Worm (Caenorhabditis elegans) whole organism, L4 larva: ENCODE data around the gene rab-6.2.

Experiments used
- D1046.2 ChIP-seq: fragments of 200-800 bp; sonication (Bioruptor generic); IDR thresholded peaks from 2 replicates; pipeline ENCODE4 v1.3.6; 2022; ENCODE audit warnings: missing genetic modification characterization, missing compliant biosample characterization
- F44E2.7 ChIP-seq: fragments of 200-800 bp; sonication (Bioruptor generic); IDR thresholded peaks from 2 replicates; pipeline ENCODE4 v2.1.2; 2022; ENCODE audit warnings: missing genetic modification characterization, missing compliant biosample characterization
- Y48G9A.11 ChIP-seq: fragments of 200-800 bp; sonication (Bioruptor generic); IDR thresholded peaks from 2 replicates; pipeline ENCODE4 v1.3.6; 2022; ENCODE audit warnings: missing genetic modification reagents, missing genetic modification characterization, missing compliant biosample characterization
- Y5F2A.4 ChIP-seq: fragments of 200-800 bp; sonication (Bioruptor generic); optimal IDR thresholded peaks from 2 replicates; lab custom pipeline; 2018; ENCODE audit warnings: mild to moderate bottlenecking, missing genetic modification characterization, missing compliant biosample characterization
- Y75B8A.6 ChIP-seq: fragments of 200-800 bp; sonication (Bioruptor generic); IDR thresholded peaks from 2 replicates; pipeline ENCODE4 v1.3.6; 2022; ENCODE audit warnings: missing genetic modification reagents, missing genetic modification characterization, missing compliant biosample characterization
- aha-1 ChIP-seq: fragments of 150-350 bp; peaks from one replicate; lab custom pipeline; 2014; ENCODE audit warnings: missing biosample characterization, missing genetic modification characterization
- aly-2 ChIP-seq: sonication (generic microtip); optimal IDR thresholded peaks from 2 replicates; lab custom pipeline; 2018; ENCODE audit warnings: missing biosample characterization, missing genetic modification characterization
- ceh-44 ChIP-seq: fragments of 200-800 bp; sonication (Bioruptor generic); IDR thresholded peaks from 2 replicates; pipeline ENCODE4 v1.3.6; 2022; ENCODE audit warnings: missing genetic modification reagents, missing genetic modification characterization, missing compliant biosample characterization
- ceh-62 ChIP-seq: sonication (generic microtip); optimal IDR thresholded peaks from 2 replicates; lab custom pipeline; 2017; ENCODE audit warnings: missing biosample characterization, missing genetic modification characterization
- daf-16 ChIP-seq, 3 experiments: sonication (generic microtip); optimal IDR thresholded peaks; 2 replicates each; lab custom pipeline; 2016 to 2017; ENCODE audit warnings: missing genetic modification characterization in 3 of 3, missing genetic modification reagents in 3 of 3, mild to moderate bottlenecking in 2 of 3, missing compliant biosample characterization in 2 of 3, missing biosample characterization in 1 of 3, moderate library complexity in 1 of 3
- dmd-6 ChIP-seq: fragments of 200-800 bp; sonication (Bioruptor generic); IDR thresholded peaks from 2 replicates; pipeline ENCODE4 v1.3.6; 2022; ENCODE audit warnings: missing genetic modification reagents, missing genetic modification characterization, missing compliant biosample characterization
- dpl-1 ChIP-seq: fragments of 150-350 bp; optimal IDR thresholded peaks from 2 replicates; lab custom pipeline; 2014; ENCODE audit warnings: missing biosample characterization, missing genetic modification reagents, missing genetic modification characterization
- egl-27 ChIP-seq: sonication (generic microtip); optimal IDR thresholded peaks from 3 replicates; lab custom pipeline; 2017; ENCODE audit warnings: missing biosample characterization, missing genetic modification reagents, missing genetic modification characterization
- fkh-10 ChIP-seq: fragments of 150-350 bp; optimal IDR thresholded peaks from 2 replicates; lab custom pipeline; 2014; ENCODE audit warnings: missing biosample characterization, missing genetic modification reagents, missing genetic modification characterization
- hif-1 ChIP-seq, 2 experiments: sonication (generic microtip); optimal IDR thresholded peaks; 2 replicates each; lab custom pipeline; 2016 to 2017; ENCODE audit warnings: missing compliant biosample characterization in 2 of 2, missing genetic modification characterization in 2 of 2, missing genetic modification reagents in 2 of 2, missing genotype in 2 of 2, mild to moderate bottlenecking in 1 of 2
- hlh-11 ChIP-seq: fragments of 200-800 bp; sonication (Bioruptor generic); optimal IDR thresholded peaks from 2 replicates; lab custom pipeline; 2018; ENCODE audit warnings: mild to moderate bottlenecking, missing genetic modification characterization, missing compliant biosample characterization
- hlh-30 ChIP-seq: sonication (generic microtip); optimal IDR thresholded peaks from 2 replicates; lab custom pipeline; 2017; ENCODE audit warnings: antibody characterized with exemption, mild to moderate bottlenecking, missing genetic modification characterization, missing compliant biosample characterization; ENCODE audit not compliant: insufficient read depth
- jun-1 ChIP-seq: fragments of 150-350 bp; optimal IDR thresholded peaks from 2 replicates; lab custom pipeline; 2014; ENCODE audit warnings: missing biosample characterization, missing genetic modification reagents, missing genetic modification characterization
- lim-7 ChIP-seq: fragments of 200-800 bp; sonication (Bioruptor generic); IDR thresholded peaks from 2 replicates; pipeline ENCODE4 v1.3.6; 2022; ENCODE audit warnings: missing genetic modification characterization, missing compliant biosample characterization
- lin-13 ChIP-seq: fragments of 150-350 bp; optimal IDR thresholded peaks from 2 replicates; lab custom pipeline; 2014; ENCODE audit warnings: missing biosample characterization, missing genetic modification reagents, missing genetic modification characterization
- lin-38 ChIP-seq: fragments of 200-800 bp; sonication (Bioruptor generic); IDR thresholded peaks from 2 replicates; pipeline ENCODE4 v1.3.6; 2022; ENCODE audit warnings: missing genetic modification reagents, missing genetic modification characterization, missing compliant biosample characterization
- lin-39 ChIP-seq: fragments of 150-350 bp; optimal IDR thresholded peaks from 2 replicates; lab custom pipeline; 2014; ENCODE audit warnings: missing biosample characterization, missing genetic modification reagents, missing genetic modification characterization
- madf-9 ChIP-seq: fragments of 200-800 bp; sonication (Bioruptor generic); conservative IDR thresholded peaks from 2 replicates; pipeline ENCODE4 v1.3.6; 2022; ENCODE audit warnings: missing genetic modification reagents, missing genetic modification characterization, missing compliant biosample characterization
- mdl-1 ChIP-seq, 2 experiments: fragments of 150-350 bp in 1 of 2; sonication (generic microtip) in 1 of 2; optimal IDR thresholded peaks; 2 replicates each; lab custom pipeline; 2014 to 2017; ENCODE audit warnings: missing biosample characterization in 2 of 2, missing genetic modification characterization in 2 of 2
- mdt-29 ChIP-seq: fragments of 200-800 bp; sonication (Bioruptor generic); IDR thresholded peaks from 2 replicates; pipeline ENCODE4 v1.3.6; 2022; ENCODE audit warnings: missing genetic modification reagents, missing genetic modification characterization, missing compliant biosample characterization
- mep-1 ChIP-seq: fragments of 150-350 bp; sonication (generic microtip); optimal IDR thresholded peaks from 3 replicates; lab custom pipeline; 2014; ENCODE audit warnings: missing biosample characterization, missing genetic modification characterization
- mes-2 ChIP-seq: sonication (generic microtip); optimal IDR thresholded peaks from 2 replicates; lab custom pipeline; 2016; ENCODE audit warnings: missing genotype, mild to moderate bottlenecking, missing genetic modification characterization, missing compliant biosample characterization; ENCODE audit not compliant: poor library complexity, severe bottlenecking
- mxl-2 ChIP-seq: fragments of 200-800 bp; sonication (Bioruptor generic); conservative IDR thresholded peaks from 2 replicates; pipeline ENCODE4 v1.3.6; 2022; ENCODE audit warnings: missing genetic modification reagents, missing genetic modification characterization, missing compliant biosample characterization
- mxl-3 ChIP-seq: fragments of 200-800 bp; sonication (Bioruptor generic); optimal IDR thresholded peaks from 2 replicates; lab custom pipeline; 2018; ENCODE audit warnings: mild to moderate bottlenecking, missing genetic modification characterization, missing compliant biosample characterization
- nhr-25 ChIP-seq: sonication (generic microtip); optimal IDR thresholded peaks from 2 replicates; lab custom pipeline; 2017; ENCODE audit warnings: missing genetic modification characterization, mild to moderate bottlenecking, missing compliant biosample characterization, antibody characterized with exemption, moderate library complexity, borderline replicate concordance; ENCODE audit not compliant: insufficient read depth
- nhr-48 ChIP-seq: sonication (generic microtip); optimal IDR thresholded peaks from 2 replicates; lab custom pipeline; 2016; ENCODE audit warnings: mild to moderate bottlenecking, missing genetic modification characterization, missing compliant biosample characterization
- nhr-6 ChIP-seq: fragments of 150-350 bp; optimal IDR thresholded peaks from 2 replicates; lab custom pipeline; 2014; ENCODE audit warnings: missing biosample characterization, missing genetic modification characterization
- nhr-76 ChIP-seq: fragments of 150-350 bp; optimal IDR thresholded peaks from 2 replicates; lab custom pipeline; 2014; ENCODE audit warnings: missing biosample characterization, missing genetic modification characterization
- pha-4 ChIP-seq, 2 experiments: fragments of 150-350 bp in 1 of 2; fragments of 200-800 bp in 1 of 2; sonication (Bioruptor generic) in 1 of 2; IDR thresholded peaks in 1 of 2; optimal IDR thresholded peaks in 1 of 2; 2 replicates each; pipeline versions ENCODE4 v1.3.6 to Lab custom; 2014 to 2022; ENCODE audit warnings: missing genetic modification characterization in 2 of 2, missing genetic modification reagents in 2 of 2, missing biosample characterization in 1 of 2, missing compliant biosample characterization in 1 of 2
- pqm-1 ChIP-seq: sonication (generic microtip); optimal IDR thresholded peaks from 2 replicates; lab custom pipeline; 2017; ENCODE audit warnings: missing biosample characterization, missing genetic modification characterization
- set-16 ChIP-seq: fragments of 200-800 bp; sonication (Bioruptor generic); IDR thresholded peaks from 2 replicates; pipeline ENCODE4 v1.3.6; 2022; ENCODE audit warnings: missing genetic modification reagents, missing genetic modification characterization, missing compliant biosample characterization
- snpc-1.2 ChIP-seq: fragments of 200-800 bp; sonication (Bioruptor generic); IDR thresholded peaks from 2 replicates; pipeline ENCODE4 v1.3.6; 2022; ENCODE audit warnings: missing genetic modification reagents, missing genetic modification characterization, missing compliant biosample characterization
- snpc-4 ChIP-seq: fragments of 150-350 bp; optimal IDR thresholded peaks from 2 replicates; lab custom pipeline; 2014; ENCODE audit warnings: missing biosample characterization, missing genetic modification characterization
- spr-1 ChIP-seq: sonication (generic microtip); optimal IDR thresholded peaks from 2 replicates; lab custom pipeline; 2016; ENCODE audit warnings: mild to moderate bottlenecking, missing genetic modification characterization, missing compliant biosample characterization
- spr-3 ChIP-seq: fragments of 200-800 bp; sonication (Bioruptor generic); optimal IDR thresholded peaks from 2 replicates; lab custom pipeline; 2018; ENCODE audit warnings: mild to moderate bottlenecking, missing genetic modification characterization, missing compliant biosample characterization
- tra-1 ChIP-seq: fragments of 200-800 bp; sonication (Bioruptor generic); IDR thresholded peaks from 2 replicates; pipeline ENCODE4 v1.3.6; 2022; ENCODE audit warnings: missing genetic modification reagents, missing genetic modification characterization, missing compliant biosample characterization
- unc-130 ChIP-seq: sonication (generic microtip); optimal IDR thresholded peaks from 2 replicates; lab custom pipeline; 2016; ENCODE audit warnings: missing genetic modification reagents, missing genetic modification characterization, missing compliant biosample characterization
- zag-1 ChIP-seq: fragments of 150-350 bp; optimal IDR thresholded peaks from 2 replicates; lab custom pipeline; 2014; ENCODE audit warnings: missing biosample characterization, missing genetic modification characterization
- zfp-2 ChIP-seq: sonication (generic microtip); optimal IDR thresholded peaks from 2 replicates; lab custom pipeline; 2016; ENCODE audit warnings: mild to moderate bottlenecking, missing genetic modification characterization, missing compliant biosample characterization
- zip-11 ChIP-seq: fragments of 200-800 bp; sonication (Bioruptor generic); IDR thresholded peaks from 2 replicates; pipeline ENCODE4 v1.3.6; 2022; ENCODE audit warnings: missing genetic modification characterization, missing compliant biosample characterization

The rab-6.2 gene

ce11 chrX:17184363-17184762 lies 37.9 kb upstream of the rab-6.2 start (continued):
- no peak for TF ChIP-seq lim-7
- TF ChIP-seq nhr-76 (tag; lab: Kevin White, UChicago), result no peak
- TF ChIP-seq nhr-48 (tag; lab: Kevin White, UChicago), result peak; percentile 51
- peak; percentile 12 for TF ChIP-seq jun-1 (tag; lab: Kevin White, UChicago)
- peak; percentile 75 for TF ChIP-seq mep-1 (tag; lab: Kevin White, UChicago)
- TF ChIP-seq Y48G9A.11 (GFP tag; lab: Robert Waterston, UW), result no peak
- no peak for TF ChIP-seq ceh-62 (tag; lab: Kevin White, UChicago)
- TF ChIP-seq snpc-1.2 (GFP tag; lab: Robert Waterston, UW), result no peak
- TF ChIP-seq mxl-3 (GFP tag; lab: Kevin White, UChicago), result peak; percentile 90
- TF ChIP-seq madf-9 (GFP tag; lab: Robert Waterston, UW), result no peak
- TF ChIP-seq lin-38 (GFP tag; lab: Robert Waterston, UW), result no peak
- TF ChIP-seq hif-1 (tag; optimal IDR thresholded peaks at IDR 0.05; lab: Kevin White, UChicago), result peak in 1 of 2 experiments; percentile 30
- TF ChIP-seq hlh-30 (tag; lab: Kevin White, UChicago), result peak; percentile 81
- no peak for TF ChIP-seq set-16
- TF ChIP-seq zag-1 (tag; lab: Kevin White, UChicago), result no peak
- no peak for TF ChIP-seq ceh-44 (GFP tag; lab: Robert Waterston, UW)
- no peak for TF ChIP-seq dpl-1 (GFP tag; lab: Kevin White, UChicago)
- TF ChIP-seq nhr-25 (tag; lab: Kevin White, UChicago), result peak; percentile 41
- TF ChIP-seq dmd-6, result peak; percentile 27; the same call in 1 of the 2 replicates

ce11 chrX:17185696-17186430 lies 36.4 kb upstream of the rab-6.2 start, which contains the start of gene sid-3:
Gene sid-3, plus strand, starts transcription at chrX:17186380.
- TF ChIP-seq mes-2 (tag; lab: Kevin White, UChicago) (peak; percentile 25), Y48G9A.11 (GFP tag; lab: Robert Waterston, UW) (no peak), spr-1 (tag; lab: Kevin White, UChicago) (no peak), F44E2.7 (GFP tag; lab: Robert Waterston, UW) (no peak), pqm-1 (tag; lab: Kevin White, UChicago) (peak; percentile 75), mxl-3 (GFP tag; lab: Kevin White, UChicago) (peak; percentile 23), zfp-2 (no peak), zip-11 (GFP tag; lab: Robert Waterston, UW) (no peak), nhr-6 (tag; lab: Kevin White, UChicago) (no peak), unc-130 (GFP tag; lab: Kevin White, UChicago) (no peak), snpc-4 (no peak), D1046.2 (GFP tag; lab: Robert Waterston, UW) (no peak), fkh-10 (no peak), snpc-1.2 (GFP tag; lab: Robert Waterston, UW) (no peak), egl-27 (no peak), lin-13 (no peak), hlh-11 (peak; percentile 55), ceh-62 (tag; lab: Kevin White, UChicago) (no peak), spr-3 (GFP tag; lab: Kevin White, UChicago) (no peak), lin-39 (tag; lab: Kevin White, UChicago) (no peak), daf-16 (GFP tag; optimal IDR thresholded peaks at IDR 0.05; lab: Kevin White, UChicago) (no peak), daf-16 (tag; optimal IDR thresholded peaks at IDR 0.05; lab: Kevin White, UChicago) (peak; percentile 51), pha-4 (GFP tag; IDR thresholded peaks at IDR 0.05; lab: Robert Waterston, UW) (no peak), pha-4 (tag; optimal IDR thresholded peaks at IDR 0.05; lab: Kevin White, UChicago) (no peak), aly-2 (tag; lab: Kevin White, UChicago) (no peak), Y5F2A.4 (GFP tag; lab: Kevin White, UChicago) (no peak), lim-7 (no peak), tra-1 (GFP tag; lab: Robert Waterston, UW) (peak; percentile 66; the same call in 1 of the 2 replicates), mdt-29 (no peak), aha-1 (tag; lab: Kevin White, UChicago) (peak; percentile 96), nhr-48 (tag; lab: Kevin White, UChicago) (no peak), nhr-25 (tag; lab: Kevin White, UChicago) (no peak), ceh-44 (GFP tag; lab: Robert Waterston, UW) (no peak), madf-9 (GFP tag; lab: Robert Waterston, UW) (no peak), Y75B8A.6 (no peak), mdl-1 (tag; optimal IDR thresholded peaks at IDR 0.05; lab: Kevin White, UChicago) (no peak), mxl-2 (GFP tag; lab: Robert Waterston, UW) (no peak)
